Fruit fly (Drosophila melanogaster) whole organism, embryonic: ENCODE results near the gene CG12056.

Experiments used
- Blimp-1 ChIP-seq: fragments of 200-800 bp; sonication (Bioruptor generic); optimal IDR thresholded peaks from 3 replicates; lab custom pipeline; 2018; ENCODE audit warnings: missing biosample characterization, missing genetic modification characterization, mild to moderate bottlenecking, moderate library complexity, missing genetic modification reagents
- Poxn ChIP-seq: fragments of 200-800 bp; sonication (Bioruptor generic); IDR thresholded peaks from 2 replicates; pipeline ENCODE4 v1.3.6; 2022; ENCODE audit warnings: missing biosample characterization, missing genetic modification characterization
- TFAM ChIP-seq: fragments of 200-800 bp; sonication (Bioruptor generic); optimal IDR thresholded peaks from 2 replicates; lab custom pipeline; 2017; ENCODE audit warnings: missing biosample characterization, missing genetic modification characterization, inconsistent platforms
- lbe ChIP-seq: fragments of 200-800 bp; sonication (Bioruptor generic); optimal IDR thresholded peaks from 2 replicates; lab custom pipeline; 2016; ENCODE audit warnings: missing biosample characterization, mild to moderate bottlenecking, missing genetic modification characterization

dm6 chrX:9156388-9156823, 36.1 kb upstream of the CG12056 start, which contains the start of gene His3.3B:
- TF ChIP-seq Poxn (GFP tag; lab: Robert Waterston, UW) (no peak), Blimp-1 (no peak), lbe (GFP tag; lab: Kevin White, UChicago) (no peak), TFAM (no peak)
